Worm (Caenorhabditis elegans) whole organism, mixed stage, embryonic: ENCODE results near the gene fbxa-164.
"Not testable (repeated sequence)": the region's sequence is repeated elsewhere in the genome, so short reads cannot be mapped to it uniquely, and the experiment has no call there.

Experiments used
- M03D4.4 ChIP-seq: sonication (generic microtip); optimal IDR thresholded peaks from 2 replicates; lab custom pipeline; 2017; ENCODE audit warnings: mild to moderate bottlenecking, missing genetic modification characterization, missing compliant biosample characterization
- bed-3 ChIP-seq: fragments of 200-800 bp; sonication (Bioruptor generic); optimal IDR thresholded peaks from 3 replicates; lab custom pipeline; 2018; ENCODE audit warnings: mild to moderate bottlenecking, missing genetic modification characterization, moderate library complexity, missing compliant biosample characterization
- blmp-1 ChIP-seq: fragments of 150-350 bp; optimal IDR thresholded peaks from 2 replicates; lab custom pipeline; 2014; ENCODE audit warnings: missing biosample characterization, missing genetic modification characterization
- ceh-39 ChIP-seq: fragments of 150-350 bp; optimal IDR thresholded peaks from 2 replicates; lab custom pipeline; 2014; ENCODE audit warnings: missing biosample characterization, missing genetic modification characterization
- ceh-83 ChIP-seq: fragments of 200-800 bp; sonication (Bioruptor generic); optimal IDR thresholded peaks from 2 replicates; lab custom pipeline; 2018; ENCODE audit warnings: mild to moderate bottlenecking, missing genetic modification characterization, missing compliant biosample characterization
- ces-1 ChIP-seq: fragments of 150-350 bp; optimal IDR thresholded peaks from 2 replicates; lab custom pipeline; 2014; ENCODE audit warnings: missing biosample characterization, missing genetic modification reagents, missing genetic modification characterization
- cnd-1 ChIP-seq: fragments of 200-800 bp; sonication (Bioruptor generic); optimal IDR thresholded peaks from 2 replicates; lab custom pipeline; 2018; ENCODE audit warnings: mild to moderate bottlenecking, missing genetic modification characterization, missing compliant biosample characterization
- drap-1 ChIP-seq: fragments of 200-800 bp; sonication (Bioruptor generic); optimal IDR thresholded peaks from 3 replicates; lab custom pipeline; 2018; ENCODE audit warnings: mild to moderate bottlenecking, missing genetic modification characterization, missing compliant biosample characterization
- elt-3 ChIP-seq: fragments of 150-350 bp; optimal IDR thresholded peaks from 2 replicates; lab custom pipeline; 2014; ENCODE audit warnings: missing biosample characterization, missing genetic modification characterization
- flh-1 ChIP-seq: fragments of 200-800 bp; sonication (Bioruptor generic); optimal IDR thresholded peaks from 2 replicates; lab custom pipeline; 2018; ENCODE audit warnings: mild to moderate bottlenecking, missing genetic modification characterization, moderate library complexity, missing compliant biosample characterization
- hlh-1 ChIP-seq: fragments of 150-350 bp; optimal IDR thresholded peaks from 2 replicates; lab custom pipeline; 2014; ENCODE audit warnings: missing biosample characterization, missing genetic modification reagents, missing genetic modification characterization
- lin-13 ChIP-seq: fragments of 150-350 bp; optimal IDR thresholded peaks from 2 replicates; lab custom pipeline; 2014; ENCODE audit warnings: missing biosample characterization, missing genetic modification characterization
- lin-32 ChIP-seq: fragments of 200-800 bp; sonication (Bioruptor generic); optimal IDR thresholded peaks from 2 replicates; lab custom pipeline; 2018; ENCODE audit warnings: mild to moderate bottlenecking, missing genetic modification characterization, missing compliant biosample characterization
- lsy-2 ChIP-seq: fragments of 150-350 bp; optimal IDR thresholded peaks from 2 replicates; lab custom pipeline; 2014; ENCODE audit warnings: missing biosample characterization, missing genetic modification characterization
- mab-5 ChIP-seq: fragments of 150-350 bp; optimal IDR thresholded peaks from 2 replicates; lab custom pipeline; 2014; ENCODE audit warnings: missing biosample characterization, missing genetic modification characterization
- mep-1 ChIP-seq: fragments of 150-350 bp; optimal IDR thresholded peaks from 2 replicates; lab custom pipeline; 2017; ENCODE audit warnings: missing biosample characterization, missing genetic modification reagents, missing genetic modification characterization, inconsistent platforms
- nhr-12 ChIP-seq: fragments of 150-350 bp; optimal IDR thresholded peaks from 2 replicates; lab custom pipeline; 2014; ENCODE audit warnings: missing biosample characterization, missing genetic modification characterization
- nhr-2 ChIP-seq: fragments of 150-350 bp; optimal IDR thresholded peaks from 2 replicates; lab custom pipeline; 2014; ENCODE audit warnings: missing biosample characterization, missing genetic modification characterization
- nhr-28 ChIP-seq: fragments of 150-350 bp; optimal IDR thresholded peaks from 2 replicates; lab custom pipeline; 2014; ENCODE audit warnings: missing biosample characterization, missing genetic modification characterization
- nhr-76 ChIP-seq: sonication (generic microtip); optimal IDR thresholded peaks from 2 replicates; lab custom pipeline; 2017; ENCODE audit warnings: missing biosample characterization, missing genetic modification characterization
- sem-2 ChIP-seq: fragments of 200-800 bp; sonication (Bioruptor generic); optimal IDR thresholded peaks from 2 replicates; lab custom pipeline; 2018; ENCODE audit warnings: mild to moderate bottlenecking, missing genetic modification characterization, missing compliant biosample characterization
- snpc-4 ChIP-seq: fragments of 150-350 bp; optimal IDR thresholded peaks from 2 replicates; lab custom pipeline; 2014; ENCODE audit warnings: missing biosample characterization, missing genetic modification characterization
- sptf-1 ChIP-seq: sonication (generic microtip); optimal IDR thresholded peaks from 2 replicates; lab custom pipeline; 2017; ENCODE audit warnings: mild to moderate bottlenecking, missing genetic modification characterization, moderate library complexity, missing compliant biosample characterization
- tbx-8 ChIP-seq: fragments of 200-800 bp; sonication (Bioruptor generic); optimal IDR thresholded peaks from 2 replicates; lab custom pipeline; 2018; ENCODE audit warnings: mild to moderate bottlenecking, missing genetic modification characterization, moderate library complexity, missing compliant biosample characterization
- unc-39 ChIP-seq: fragments of 150-350 bp; optimal IDR thresholded peaks from 2 replicates; lab custom pipeline; 2014; ENCODE audit warnings: missing biosample characterization, missing genetic modification characterization
- unc-62 ChIP-seq: fragments of 150-350 bp; optimal IDR thresholded peaks from 2 replicates; lab custom pipeline; 2014; ENCODE audit warnings: missing biosample characterization, missing genetic modification reagents, missing genetic modification characterization
- ztf-11 ChIP-seq: fragments of 150-350 bp; optimal IDR thresholded peaks from 2 replicates; lab custom pipeline; 2014; ENCODE audit warnings: missing biosample characterization, missing genetic modification characterization

Gene fbxa-164

DNA sequence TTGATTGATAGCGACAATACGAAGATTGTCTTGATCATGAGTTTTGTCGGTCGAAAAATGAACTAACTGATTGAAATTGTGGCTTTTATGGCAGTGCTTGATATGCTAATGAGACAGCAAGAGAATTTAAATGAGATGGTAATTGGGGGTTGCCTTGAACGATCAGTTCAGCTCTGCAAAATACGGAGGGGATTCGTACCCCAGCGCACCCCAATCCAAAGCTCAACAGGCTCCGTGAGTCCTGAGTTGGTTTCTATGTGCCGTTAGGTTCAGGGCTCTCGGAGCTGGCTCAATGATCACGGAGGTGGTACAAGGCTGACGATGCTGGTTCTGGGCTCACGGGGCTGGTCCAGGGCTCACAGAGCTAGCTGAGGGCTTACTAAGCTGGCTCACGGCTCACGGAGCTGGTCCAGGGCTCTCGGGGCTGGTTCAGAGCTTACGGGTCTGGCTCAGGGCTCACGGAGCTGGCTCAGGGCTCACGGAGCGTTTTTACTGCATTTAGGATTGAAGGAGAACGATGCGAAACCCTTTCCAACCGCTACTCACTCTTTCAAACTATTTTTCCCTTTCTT is 31.0 kb upstream of the fbxa-164 start, which contains the start of gene ZC204.6:
Gene ZC204.6, minus strand, starts transcription at position 51 of the 572 bp plus-strand sequence.
- no peak for TF ChIP-seq lin-13 (tag; lab: Kevin White, UChicago)
- TF ChIP-seq unc-62 (GFP tag; lab: Kevin White, UChicago), result no peak
- no peak for TF ChIP-seq cnd-1 (tag; lab: Kevin White, UChicago)
- no peak for TF ChIP-seq lin-32 (GFP tag; lab: Kevin White, UChicago)
- no peak for TF ChIP-seq elt-3

DNA sequence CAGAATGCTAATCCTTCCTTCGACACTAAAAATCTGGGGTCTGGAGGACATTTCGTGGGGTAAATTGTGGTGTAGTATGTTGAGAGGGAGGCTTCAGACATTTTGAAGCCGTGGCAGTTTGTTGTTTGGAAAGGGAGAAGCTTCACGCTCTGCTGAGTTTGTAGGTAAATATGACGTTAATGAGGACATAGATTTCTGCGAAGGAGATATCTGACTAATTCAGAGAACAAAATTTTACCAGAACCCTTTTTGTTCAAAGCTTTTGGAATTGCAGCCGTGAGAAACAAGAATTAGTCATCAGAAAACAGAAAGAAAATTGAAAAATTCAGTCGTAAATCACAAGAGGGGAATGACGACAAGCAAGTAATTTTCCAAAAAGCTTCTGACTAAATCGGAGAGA is 26.6 kb upstream of the fbxa-164 start, which contains the start of gene srh-72:
Gene srh-72, minus strand, starts transcription at position 101 of the 400 bp plus-strand sequence.
- TF ChIP-seq hlh-1 (tag; lab: Kevin White, UChicago), result no peak
- TF ChIP-seq sptf-1 (tag; lab: Kevin White, UChicago), result no peak
- no peak for TF ChIP-seq unc-62 (GFP tag; lab: Kevin White, UChicago)
- TF ChIP-seq elt-3, result no peak
- no peak for TF ChIP-seq mep-1 (tag; lab: Kevin White, UChicago)
- no peak for TF ChIP-seq flh-1 (GFP tag; lab: Kevin White, UChicago)
- no peak for TF ChIP-seq nhr-28
- TF ChIP-seq mab-5, result no peak
- no peak for TF ChIP-seq ces-1 (GFP tag; lab: Kevin White, UChicago)
- no peak for TF ChIP-seq cnd-1 (tag; lab: Kevin White, UChicago)
- no peak for TF ChIP-seq lsy-2
- TF ChIP-seq ceh-39 (tag; lab: Kevin White, UChicago), result no peak
- no peak for TF ChIP-seq lin-13 (tag; lab: Kevin White, UChicago)
- no peak for TF ChIP-seq bed-3 (GFP tag; lab: Kevin White, UChicago)
- no peak for TF ChIP-seq sem-2 (GFP tag; lab: Kevin White, UChicago)

DNA sequence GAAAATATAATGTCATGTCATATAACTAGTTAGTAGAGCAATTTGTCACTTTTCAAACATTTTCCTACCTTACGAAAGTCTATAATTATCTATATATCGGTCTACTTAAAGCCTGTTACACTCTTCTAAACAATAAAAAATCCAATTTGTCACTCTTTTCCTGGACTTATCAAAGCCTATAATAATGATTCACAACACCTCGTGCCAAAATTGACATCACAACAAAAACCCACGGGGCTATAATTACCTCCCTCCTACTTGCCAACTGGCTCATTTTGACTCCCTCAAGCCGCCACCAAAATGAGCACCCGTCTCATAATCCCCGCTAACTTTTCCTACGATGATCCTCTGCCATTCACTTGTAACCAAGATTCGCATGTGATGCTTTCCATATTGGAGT is 22.5 kb upstream of the fbxa-164 start, which contains the start of gene srg-20:
Gene srg-20, plus strand, starts transcription at position 301 of the 400 bp plus-strand sequence.
- TF ChIP-seq blmp-1, lin-13, nhr-76 (tag; lab: Kevin White, UChicago): not testable (repeated sequence)
- TF ChIP-seq, all 35 proteins: peak for 0; not testable (repeated sequence) for 35

DNA sequence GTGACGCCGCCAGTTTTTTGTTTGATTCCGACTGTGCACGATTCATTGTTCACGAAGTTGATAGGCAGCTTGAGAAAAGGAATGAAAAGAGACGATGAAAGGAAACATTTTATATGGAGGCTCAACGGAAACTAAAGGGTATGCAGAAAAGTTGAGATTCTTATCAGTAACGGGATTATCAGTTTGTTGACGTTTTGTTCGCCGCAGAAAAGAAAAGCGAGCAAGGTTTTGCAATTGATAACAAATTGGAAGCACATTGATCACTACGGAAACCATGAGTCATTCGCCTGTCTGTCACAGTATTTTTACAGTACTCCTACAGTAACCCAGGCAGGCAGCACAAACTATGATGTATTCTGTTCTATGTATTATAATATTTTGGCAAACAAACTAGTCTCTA is 22.1 kb upstream of the fbxa-164 start:
- TF ChIP-seq nhr-2 (no peak), drap-1 (GFP tag; lab: Kevin White, UChicago) (no peak), unc-62 (GFP tag; lab: Kevin White, UChicago) (no peak), tbx-8 (GFP tag; lab: Kevin White, UChicago) (no peak), lin-13 (tag; lab: Kevin White, UChicago) (no peak), M03D4.4 (tag; lab: Kevin White, UChicago) (no peak), nhr-28 (no peak), snpc-4 (tag; lab: Kevin White, UChicago) (no peak), lin-32 (GFP tag; lab: Kevin White, UChicago) (no peak), hlh-1 (tag; lab: Kevin White, UChicago) (no peak), ztf-11 (tag; lab: Kevin White, UChicago) (no peak), lsy-2 (no peak), ceh-83 (GFP tag; lab: Kevin White, UChicago) (no peak)

DNA sequence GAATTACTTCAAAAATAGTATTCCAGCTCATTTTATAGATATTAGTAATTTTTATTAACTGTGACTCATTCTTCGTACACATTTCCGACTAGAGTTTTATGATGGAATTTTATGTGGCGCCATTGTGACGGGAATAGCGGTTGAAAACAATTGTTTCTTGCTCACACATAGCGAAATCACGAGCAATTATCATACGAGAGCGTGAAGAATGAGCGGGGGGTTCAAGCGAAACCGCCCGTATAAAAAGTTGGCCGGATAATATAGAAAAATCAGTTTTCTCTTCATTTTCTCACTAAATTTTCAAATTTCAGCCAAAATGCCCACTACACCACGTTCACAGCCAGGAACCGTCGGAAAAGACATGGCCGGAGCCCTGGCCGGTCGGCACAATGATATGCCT is 19.6 kb upstream of the fbxa-164 start, which contains the start of gene C08E3.1:
Gene C08E3.1, plus strand, starts transcription at position 301 of the 400 bp plus-strand sequence.
- not testable (repeated sequence) for TF ChIP-seq M03D4.4, blmp-1, snpc-4 (tag; lab: Kevin White, UChicago)

DNA sequence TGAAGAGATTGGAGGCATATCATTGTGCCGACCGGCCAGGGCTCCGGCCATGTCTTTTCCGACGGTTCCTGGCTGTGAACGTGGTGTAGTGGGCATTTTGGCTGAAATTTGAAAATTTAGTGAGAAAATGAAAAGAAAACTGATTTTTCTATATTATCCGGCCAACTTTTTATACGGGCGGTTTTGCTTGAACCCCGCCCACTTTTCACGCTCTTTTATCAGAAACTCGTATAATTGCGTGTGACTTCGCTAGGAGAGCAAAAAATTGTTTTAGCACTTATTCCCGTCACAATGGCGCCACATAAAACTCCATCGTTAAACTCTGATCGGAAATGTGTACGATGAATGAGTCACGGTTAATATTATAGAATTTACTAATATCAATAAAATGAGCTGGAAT is 18.3 kb upstream of the fbxa-164 start, which contains the start of gene C08E3.13:
Gene C08E3.13, minus strand, starts transcription at position 101 of the 400 bp plus-strand sequence.
- not testable (repeated sequence) for TF ChIP-seq lin-13 (tag; lab: Kevin White, UChicago); unc-62 (GFP tag; lab: Kevin White, UChicago); nhr-12 (tag; lab: Kevin White, UChicago)

DNA sequence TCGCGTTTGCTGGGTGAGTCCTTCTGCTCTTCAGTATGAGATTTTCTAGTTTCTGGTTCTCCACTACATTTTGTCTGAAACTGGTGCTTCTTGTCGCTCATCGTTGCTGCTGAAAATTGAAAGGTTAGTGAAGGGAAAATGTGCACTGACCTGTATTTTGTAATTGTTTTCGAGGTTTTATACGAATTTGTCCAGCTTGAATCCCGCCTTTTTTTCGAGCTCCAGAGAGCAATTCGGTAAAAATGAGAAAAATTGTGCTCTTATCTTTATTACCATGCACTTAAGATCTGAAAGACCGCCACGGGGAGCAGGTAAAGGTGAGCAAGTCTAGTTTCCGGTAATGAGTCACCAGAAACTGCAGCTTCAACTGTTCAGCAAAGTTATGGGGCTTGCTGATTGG is 13.9 kb upstream of the fbxa-164 start, which contains the start of gene C08E3.15:
Gene C08E3.15, minus strand, starts transcription at position 101 of the 400 bp plus-strand sequence.
- TF ChIP-seq unc-39; nhr-2; blmp-1 (tag; lab: Kevin White, UChicago): not testable (repeated sequence)
- TF ChIP-seq, all 35 proteins: peak for 0; not testable (repeated sequence) for 35
